Fruit fly (Drosophila melanogaster) whole organism, embryonic: Measurements from ENCODE around the gene Sb.
A peak's percentile ranks its signal among the peaks of the same experiment; 100 is the strongest.

Experiments
- Atf-2 ChIP-seq: fragments of 200-800 bp; sonication (Bioruptor generic); optimal IDR thresholded peaks from 2 replicates; lab custom pipeline; 2016; ENCODE audit warnings: missing biosample characterization, missing genetic modification characterization
- Bgb ChIP-seq: fragments of 200-800 bp; sonication (Bioruptor generic); IDR thresholded peaks from 2 replicates; pipeline ENCODE4 v1.3.6; 2022; ENCODE audit warnings: missing biosample characterization, missing genetic modification characterization; ENCODE audit not compliant: partially characterized antibody
- CG10431 ChIP-seq: fragments of 200-800 bp; sonication (Bioruptor generic); optimal IDR thresholded peaks from 3 replicates; lab custom pipeline; 2018; ENCODE audit warnings: missing biosample characterization, mild to moderate bottlenecking, missing genetic modification characterization
- CG10959 ChIP-seq: fragments of 200-800 bp; sonication (Bioruptor generic); IDR thresholded peaks from 2 replicates; pipeline ENCODE4 v1.3.6; 2022; ENCODE audit warnings: missing biosample characterization, missing genetic modification characterization
- CG11093 ChIP-seq: fragments of 200-800 bp; sonication (Bioruptor generic); IDR thresholded peaks from 3 replicates; pipeline ENCODE4 v1.3.6; 2022; ENCODE audit warnings: missing biosample characterization, missing genetic modification characterization
- CG11456 ChIP-seq: fragments of 200-800 bp; sonication (Bioruptor generic); IDR thresholded peaks from 3 replicates; pipeline ENCODE4 v1.3.6; 2022; ENCODE audit warnings: missing biosample characterization, missing genetic modification characterization
- CG11695 ChIP-seq: fragments of 200-800 bp; sonication (Bioruptor generic); IDR thresholded peaks from 3 replicates; pipeline ENCODE4 v1.3.6; 2022; ENCODE audit warnings: missing biosample characterization, missing genetic modification characterization
- CG16863 ChIP-seq: fragments of 200-800 bp; sonication (Bioruptor generic); optimal IDR thresholded peaks from 3 replicates; lab custom pipeline; 2016; ENCODE audit warnings: missing biosample characterization, missing genetic modification characterization
- CG17912 ChIP-seq: fragments of 200-800 bp; sonication (Bioruptor generic); optimal IDR thresholded peaks from 2 replicates; lab custom pipeline; 2018; ENCODE audit warnings: missing biosample characterization, mild to moderate bottlenecking, missing genetic modification characterization
- CG2202 ChIP-seq: fragments of 200-800 bp; sonication (Bioruptor generic); optimal IDR thresholded peaks from 2 replicates; lab custom pipeline; 2018; ENCODE audit warnings: missing biosample characterization, mild to moderate bottlenecking, missing genetic modification characterization
- CG32532 ChIP-seq: fragments of 200-800 bp; sonication (Bioruptor generic); IDR thresholded peaks from 2 replicates; pipeline ENCODE4 v1.3.6; 2022; ENCODE audit warnings: missing biosample characterization, missing genetic modification characterization
- CG33557 ChIP-seq: fragments of 200-800 bp; sonication (Bioruptor generic); optimal IDR thresholded peaks from 2 replicates; lab custom pipeline; 2019; ENCODE audit warnings: missing biosample characterization, mild to moderate bottlenecking, missing genetic modification characterization, moderate library complexity
- CG4360 ChIP-seq: fragments of 200-800 bp; sonication (Bioruptor generic); IDR thresholded peaks from 2 replicates; pipeline ENCODE4 v1.3.6; 2022; ENCODE audit warnings: missing biosample characterization, missing genetic modification characterization
- CG5245 ChIP-seq: fragments of 200-800 bp; sonication (Bioruptor generic); optimal IDR thresholded peaks from 3 replicates; lab custom pipeline; 2016; ENCODE audit warnings: missing biosample characterization, missing genetic modification characterization
- CG8281 ChIP-seq: fragments of 200-800 bp; sonication (Bioruptor generic); optimal IDR thresholded peaks from 2 replicates; lab custom pipeline; 2018; ENCODE audit warnings: missing biosample characterization, mild to moderate bottlenecking, missing genetic modification characterization, moderate library complexity
- CG8388 ChIP-seq: fragments of 200-800 bp; sonication (Bioruptor generic); optimal IDR thresholded peaks from 2 replicates; lab custom pipeline; 2019; ENCODE audit warnings: missing biosample characterization, mild to moderate bottlenecking, missing genetic modification characterization, moderate library complexity
- CG9727 ChIP-seq: fragments of 200-800 bp; sonication (Bioruptor generic); optimal IDR thresholded peaks from 3 replicates; lab custom pipeline; 2017; ENCODE audit warnings: missing biosample characterization, mild to moderate bottlenecking, missing genetic modification characterization
- Ets65A ChIP-seq: fragments of 200-800 bp; sonication (Bioruptor generic); peaks from one replicate; lab custom pipeline; 2016; ENCODE audit warnings: missing biosample characterization, missing genetic modification characterization
- Fer1 ChIP-seq: fragments of 200-800 bp; sonication (Bioruptor generic); optimal IDR thresholded peaks from 2 replicates; lab custom pipeline; 2017; ENCODE audit warnings: missing biosample characterization, mild to moderate bottlenecking, missing genetic modification characterization
- HLHmδ ChIP-seq: fragments of 200-800 bp; sonication (Bioruptor generic); optimal IDR thresholded peaks from 2 replicates; lab custom pipeline; 2018; ENCODE audit warnings: missing biosample characterization, mild to moderate bottlenecking, missing genetic modification characterization, moderate library complexity
- Hsf ChIP-seq: fragments of 200-800 bp; sonication (Bioruptor generic); optimal IDR thresholded peaks from 3 replicates; lab custom pipeline; 2016; ENCODE audit warnings: missing biosample characterization, missing genetic modification characterization
- MTF-1 ChIP-seq: fragments of 200-800 bp; sonication (Bioruptor generic); optimal IDR thresholded peaks from 2 replicates; lab custom pipeline; 2018; ENCODE audit warnings: missing biosample characterization, mild to moderate bottlenecking, missing genetic modification characterization, borderline replicate concordance
- Mrtf ChIP-seq: fragments of 200-800 bp; sonication (Bioruptor generic); IDR thresholded peaks from 3 replicates; pipeline ENCODE4 v1.3.6; 2022; ENCODE audit warnings: missing biosample characterization, missing genetic modification characterization
- Oaz ChIP-seq: fragments of 200-800 bp; sonication (Bioruptor generic); IDR thresholded peaks from 2 replicates; pipeline ENCODE4 v1.3.6; 2022; ENCODE audit warnings: missing biosample characterization, missing genetic modification characterization
- Sox100B ChIP-seq: fragments of 200-800 bp; sonication (Bioruptor generic); optimal IDR thresholded peaks from 3 replicates; lab custom pipeline; 2018; ENCODE audit warnings: missing biosample characterization, mild to moderate bottlenecking, missing genetic modification characterization
- Sox102F ChIP-seq: fragments of 200-800 bp; sonication (Bioruptor generic); optimal IDR thresholded peaks from 2 replicates; lab custom pipeline; 2018; ENCODE audit warnings: missing biosample characterization, mild to moderate bottlenecking, missing genetic modification characterization, moderate library complexity
- Tbp ChIP-seq: fragments of >200 bp; optimal IDR thresholded peaks from 2 replicates; lab custom pipeline; 2018; ENCODE audit warnings: missing biosample characterization, missing genetic modification characterization
- bcd ChIP-seq: fragments of 200-800 bp; sonication (Bioruptor generic); optimal IDR thresholded peaks from 2 replicates; lab custom pipeline; 2017; ENCODE audit warnings: missing biosample characterization, mild to moderate bottlenecking, missing genetic modification characterization
- btn ChIP-seq: fragments of 200-800 bp; sonication (Bioruptor generic); optimal IDR thresholded peaks from 2 replicates; lab custom pipeline; 2016; ENCODE audit warnings: missing biosample characterization, missing genetic modification characterization
- chm ChIP-seq: fragments of 200-800 bp; sonication (Bioruptor generic); IDR thresholded peaks from 2 replicates; pipeline ENCODE4 v1.3.6; 2022; ENCODE audit warnings: missing biosample characterization, missing genetic modification characterization
- chn ChIP-seq: fragments of 200-800 bp; sonication (Bioruptor generic); optimal IDR thresholded peaks from 2 replicates; lab custom pipeline; 2016; ENCODE audit warnings: missing biosample characterization, missing genetic modification characterization
- ci ChIP-seq: fragments of 200-800 bp; sonication (Bioruptor generic); IDR thresholded peaks from 3 replicates; pipeline ENCODE4 v1.3.6; 2022; ENCODE audit warnings: missing biosample characterization, missing genetic modification characterization
- ems ChIP-seq: fragments of 200-800 bp; sonication (Bioruptor generic); optimal IDR thresholded peaks from 3 replicates; lab custom pipeline; 2016; ENCODE audit warnings: missing biosample characterization, missing genetic modification characterization
- ewg ChIP-seq: fragments of 200-800 bp; sonication (Bioruptor generic); optimal IDR thresholded peaks from 3 replicates; lab custom pipeline; 2017; ENCODE audit warnings: mild to moderate bottlenecking, missing biosample characterization, missing genetic modification reagents, missing genetic modification characterization
- grn ChIP-seq: fragments of 200-800 bp; sonication (Bioruptor generic); optimal IDR thresholded peaks from 3 replicates; lab custom pipeline; 2017; ENCODE audit warnings: missing biosample characterization, missing genetic modification characterization
- insv ChIP-seq, 2 experiments: fragments of 200-800 bp; sonication (Bioruptor generic); optimal IDR thresholded peaks; 3 replicates each; lab custom pipeline; 2016 to 2018; ENCODE audit warnings: missing biosample characterization in 2 of 2, missing genetic modification characterization in 2 of 2
- kni ChIP-seq: fragments of 200-800 bp; sonication (Bioruptor generic); optimal IDR thresholded peaks from 3 replicates; lab custom pipeline; 2017; ENCODE audit warnings: mild to moderate bottlenecking, missing biosample characterization, missing genetic modification reagents, missing genetic modification characterization
- lbe ChIP-seq: fragments of 200-800 bp; sonication (Bioruptor generic); optimal IDR thresholded peaks from 2 replicates; lab custom pipeline; 2016; ENCODE audit warnings: missing biosample characterization, mild to moderate bottlenecking, missing genetic modification characterization
- pan ChIP-seq, 4 experiments: fragments of >200 bp in 3 of 4; fragments of 200-800 bp in 1 of 4; sonication (Bioruptor generic) in 1 of 4; optimal IDR thresholded peaks in 3 of 4; IDR thresholded peaks in 1 of 4; 2 replicates each; pipeline versions ENCODE4 v1.3.6 to Lab custom; 2017 to 2022; ENCODE audit warnings: missing biosample characterization in 2 of 4, missing genetic modification characterization in 2 of 4, mixed read lengths in 1 of 4
- ranshi ChIP-seq: fragments of 200-800 bp; sonication (Bioruptor generic); IDR thresholded peaks from 2 replicates; pipeline ENCODE4 v1.3.6; 2022; ENCODE audit warnings: missing biosample characterization, missing genetic modification characterization
- run ChIP-seq: fragments of 200-800 bp; sonication (Bioruptor generic); optimal IDR thresholded peaks from 3 replicates; lab custom pipeline; 2018; ENCODE audit warnings: missing biosample characterization, mild to moderate bottlenecking, missing genetic modification characterization
- sc ChIP-seq, 3 experiments: fragments of >200 bp in 2 of 3; fragments of 200-800 bp in 1 of 3; sonication (Bioruptor generic) in 1 of 3; optimal IDR thresholded peaks; 2 replicates in 2 of 3; 3 replicates in 1 of 3; lab custom pipeline; 2017; ENCODE audit warnings: mild to moderate bottlenecking in 1 of 3, missing biosample characterization in 1 of 3, missing genetic modification characterization in 1 of 3, missing genetic modification reagents in 1 of 3
- sens-2 ChIP-seq: fragments of 200-800 bp; sonication (Bioruptor generic); IDR thresholded peaks from 2 replicates; pipeline ENCODE4 v1.3.6; 2022; ENCODE audit warnings: missing biosample characterization, missing genetic modification characterization
- slp2 ChIP-seq: fragments of 200-800 bp; sonication (Bioruptor generic); optimal IDR thresholded peaks from 2 replicates; lab custom pipeline; 2016; ENCODE audit warnings: missing biosample characterization, missing genetic modification characterization
- so ChIP-seq: fragments of 200-800 bp; sonication (Bioruptor generic); IDR thresholded peaks from 3 replicates; pipeline ENCODE4 v1.3.6; 2022; ENCODE audit warnings: missing biosample characterization, missing genetic modification characterization
- trh ChIP-seq: fragments of 200-800 bp; sonication (Bioruptor generic); optimal IDR thresholded peaks from 2 replicates; lab custom pipeline; 2016; ENCODE audit warnings: missing biosample characterization, missing genetic modification characterization
- twi ChIP-seq: fragments of 200-800 bp; optimal IDR thresholded peaks from 2 replicates; lab custom pipeline; 2019; ENCODE audit warnings: missing biosample characterization, mild to moderate bottlenecking, missing genetic modification characterization, moderate library complexity
- usp ChIP-seq: fragments of >200 bp; optimal IDR thresholded peaks from 2 replicates; lab custom pipeline; 2017; ENCODE audit warnings: missing biosample characterization, missing genetic modification characterization

Sb gene

DNA sequence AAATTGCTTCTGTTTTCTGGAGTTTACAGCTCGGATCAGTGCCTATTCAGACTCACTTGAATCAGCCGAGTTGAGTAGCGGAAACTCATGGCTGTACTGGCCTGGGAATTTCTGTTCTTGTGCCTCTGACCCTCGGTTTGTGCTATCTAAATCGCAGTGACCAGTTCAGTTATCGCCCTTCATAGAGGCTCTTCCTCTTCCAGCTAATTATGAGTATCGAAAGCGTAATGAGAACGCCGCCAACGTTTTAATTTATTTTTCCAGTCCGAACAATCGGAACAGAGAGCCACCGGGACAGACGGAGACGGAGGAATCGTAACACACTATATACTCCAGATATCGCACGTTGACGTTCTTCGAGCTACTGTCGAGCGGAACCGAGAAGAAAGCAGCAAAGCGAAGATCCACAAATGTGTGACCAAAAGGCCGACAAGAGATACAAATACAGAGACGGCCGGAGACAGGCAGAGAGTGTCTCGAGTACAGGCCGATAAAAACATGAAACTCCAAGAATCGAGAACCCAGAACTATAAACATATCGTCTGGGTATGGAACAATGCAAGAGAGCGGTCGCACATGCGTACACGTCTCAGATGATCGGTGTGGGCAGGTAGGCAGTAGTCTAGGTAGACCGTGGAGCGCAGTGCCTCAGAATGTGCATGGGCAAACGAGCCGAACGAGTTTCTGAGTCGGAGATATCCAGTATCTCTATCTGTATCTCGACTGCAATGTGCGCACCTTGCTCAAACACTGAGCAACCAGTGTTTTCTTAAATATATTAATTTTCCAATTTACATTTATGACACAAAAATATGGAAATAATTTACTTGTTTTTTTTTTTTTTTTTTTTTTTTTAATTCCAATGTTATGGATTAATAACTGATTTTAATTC, 44.0 kb upstream of the Sb start (continued):
- TF ChIP-seq ci (GFP tag; lab: Robert Waterston, UW): peak; percentile 86
- no peak for TF ChIP-seq CG17912 (GFP tag; lab: Kevin White, UChicago)
- peak; percentile 56 for TF ChIP-seq CG33557 (GFP tag; lab: Kevin White, UChicago)
- no peak for TF ChIP-seq MTF-1 (GFP tag; lab: Kevin White, UChicago)
- no peak for TF ChIP-seq btn (GFP tag; lab: Kevin White, UChicago)
- peak; percentile 37 for TF ChIP-seq CG16863 (GFP tag; lab: Kevin White, UChicago)
- peak; percentile 73 for TF ChIP-seq ranshi (GFP tag; lab: Robert Waterston, UW)
- TF ChIP-seq HLHmδ (GFP tag; lab: Kevin White, UChicago): no peak
- TF ChIP-seq Bgb (GFP tag; lab: Robert Waterston, UW): no peak
- peak; percentile 67 for TF ChIP-seq Hsf (GFP tag; lab: Kevin White, UChicago)
- peak; percentile 94 for TF ChIP-seq kni (GFP tag; lab: Kevin White, UChicago)
- TF ChIP-seq usp (GFP tag; lab: Kevin White, UChicago): no peak
- peak; percentile 39; the same call in 1 of the 2 replicates for TF ChIP-seq CG4360
- peak; percentile 72; the same call in 2 of the 3 replicates for TF ChIP-seq so (GFP tag; lab: Robert Waterston, UW)
- peak; percentile 36 for TF ChIP-seq ems (GFP tag; lab: Kevin White, UChicago)
- no peak for TF ChIP-seq sens-2
- peak; percentile 34 for TF ChIP-seq CG2202 (tag; lab: Kevin White, UChicago)
- TF ChIP-seq Oaz (GFP tag; lab: Robert Waterston, UW): peak; percentile 25; the same call in 1 of the 2 replicates
- TF ChIP-seq CG32532 (GFP tag; lab: Robert Waterston, UW): peak; percentile 50; the same call in 1 of the 2 replicates
- peak; percentile 83 for TF ChIP-seq CG11695 (GFP tag; lab: Robert Waterston, UW)
- no peak for TF ChIP-seq lbe (GFP tag; lab: Kevin White, UChicago)
- TF ChIP-seq Tbp (GFP tag; lab: Kevin White, UChicago): no peak
- peak; percentile 6 for TF ChIP-seq chn (GFP tag; lab: Kevin White, UChicago)
- no peak for TF ChIP-seq sc (optimal IDR thresholded peaks at IDR 0.05; lab: Kevin White, UChicago)
- TF ChIP-seq sc (GFP tag; optimal IDR thresholded peaks at IDR 0.05; lab: Kevin White, UChicago): peak; percentile 53
- peak; percentile 75 for TF ChIP-seq CG8388
- peak; percentile 80 for TF ChIP-seq Sox102F
- no peak for TF ChIP-seq trh (GFP tag; lab: Kevin White, UChicago)
- peak; percentile 42; the same call in 1 of the 3 replicates for TF ChIP-seq Mrtf
- TF ChIP-seq Fer1 (GFP tag; lab: Kevin White, UChicago): no peak
- no peak for TF ChIP-seq slp2
- peak; percentile 75; the same call in 2 of the 3 replicates for TF ChIP-seq CG11093 (GFP tag; lab: Robert Waterston, UW)
- peak; percentile 34 for TF ChIP-seq bcd (GFP tag; lab: Kevin White, UChicago)
- TF ChIP-seq pan (optimal IDR thresholded peaks at IDR 0.05; lab: Kevin White, UChicago): no peak
- peak in 1 of 2 experiments; percentile 78 for TF ChIP-seq pan (GFP tag; optimal IDR thresholded peaks at IDR 0.05 in 1 of 2, IDR thresholded peaks at IDR 0.05 in 1 of 2)
- TF ChIP-seq chm (GFP tag; lab: Robert Waterston, UW): peak; percentile 72
- peak; percentile 85 for TF ChIP-seq Ets65A (GFP tag; lab: Kevin White, UChicago)
- TF ChIP-seq Sox100B (GFP tag; lab: Kevin White, UChicago): peak; percentile 66
- TF ChIP-seq CG10959: peak; percentile 91
- TF ChIP-seq CG8281 (tag; lab: Kevin White, UChicago): no peak
- peak; percentile 86 for TF ChIP-seq grn
- peak; percentile 68 for TF ChIP-seq CG5245 (GFP tag; lab: Kevin White, UChicago)
- no peak for TF ChIP-seq insv (GFP tag; optimal IDR thresholded peaks at IDR 0.05; lab: Kevin White, UChicago)
- 0 out of 3 replicates have a peak, but pooled peaks have one; percentile 26 for TF ChIP-seq CG11456 (GFP tag; lab: Robert Waterston, UW)
- TF ChIP-seq CG10431 (GFP tag; lab: Kevin White, UChicago): peak; percentile 48
- peak; percentile 21 for TF ChIP-seq twi (tag; lab: Kevin White, UChicago)
- peak; percentile 66 for TF ChIP-seq CG9727
- TF ChIP-seq run (tag; lab: Kevin White, UChicago): peak; percentile 22
- peak; percentile 28 for TF ChIP-seq Atf-2
- peak; percentile 29 for TF ChIP-seq ewg
